Fruit fly (Drosophila melanogaster): Measurements from ENCODE around the gene opm.
A peak's percentile ranks its signal among the peaks of the same experiment; 100 is the strongest.

opm gene

DNA sequence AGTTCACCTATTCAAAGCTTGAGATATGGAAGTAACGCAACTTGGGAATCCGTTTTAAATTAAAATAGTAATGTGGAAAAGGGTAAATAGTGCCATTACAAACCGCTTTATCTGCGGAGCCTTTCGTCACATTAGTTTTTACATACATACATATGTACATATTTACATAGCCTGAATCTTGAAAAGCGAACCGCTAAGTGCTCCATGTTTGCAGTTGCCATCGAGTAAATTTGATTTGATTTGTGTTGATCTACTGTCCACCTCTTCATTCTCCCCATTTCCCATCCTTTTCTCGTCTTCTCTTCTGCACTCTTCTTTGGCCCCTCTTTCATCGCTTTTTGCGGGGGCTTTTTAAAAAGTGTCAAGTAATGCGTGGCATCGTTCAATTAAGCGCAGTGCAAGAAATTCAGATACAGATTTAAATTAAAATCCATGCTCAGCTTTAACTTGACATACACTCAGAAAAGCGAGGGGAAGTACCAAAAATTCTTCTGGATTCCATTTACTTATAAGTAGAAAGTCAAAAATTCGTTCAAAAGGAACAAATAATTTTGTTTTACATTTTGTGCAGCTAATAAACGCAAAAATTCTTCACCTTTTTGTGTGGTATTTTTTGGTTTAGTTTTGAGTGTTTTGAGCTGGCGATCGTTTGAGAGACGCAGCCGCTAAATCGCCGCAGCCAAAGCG lies 23.1 kb downstream of the opm start (continued):
- TF ChIP-seq phol (tag; optimal IDR thresholded peaks at IDR 0.05) (no peak), CG7357 (GFP tag; IDR thresholded peaks at IDR 0.05) (peak; percentile 16; the same call in 1 of the 3 replicates), CG14441 (GFP tag; IDR thresholded peaks at IDR 0.05) (peak; percentile 8; the same call in 1 of the 2 replicates), CG9727 (GFP tag; optimal IDR thresholded peaks at IDR 0.05) (peak; percentile 79), Sry-β (GFP tag; optimal IDR thresholded peaks at IDR 0.05) (no peak), CG7745 (tag; optimal IDR thresholded peaks at IDR 0.05) (peak; percentile 77), CG9932 (GFP tag; IDR thresholded peaks at IDR 0.05) (peak; percentile 32; the same call in 1 of the 2 replicates), CG18764 (GFP tag; optimal IDR thresholded peaks at IDR 0.05) (peak; percentile 78), Rx (GFP tag; IDR thresholded peaks at IDR 0.05) (0 out of 2 replicates have a peak, but pooled peaks have one; percentile 41), Eip74EF (GFP tag; optimal IDR thresholded peaks at IDR 0.05) (peak in 1 of 2 experiments; percentile 81), bowl (GFP tag; IDR thresholded peaks at IDR 0.05) (peak; percentile 11; the same call in 1 of the 2 replicates), jigr1 (GFP tag; IDR thresholded peaks at IDR 0.05) (no peak), Myb (GFP tag; optimal IDR thresholded peaks at IDR 0.05) (peak; percentile 25), Deaf1 (tag; optimal IDR thresholded peaks at IDR 0.05) (no peak), hth (optimal IDR thresholded peaks at IDR 0.05) (no peak), exex (tag; optimal IDR thresholded peaks at IDR 0.05) (peak; percentile 49), Fer1 (GFP tag; optimal IDR thresholded peaks at IDR 0.05) (peak; percentile 86), Bgb (GFP tag; IDR thresholded peaks at IDR 0.05; ENCODE audit: partially characterized antibody) (no peak), CG30020 (tag; optimal IDR thresholded peaks at IDR 0.05) (peak; percentile 1), en (GFP tag; optimal IDR thresholded peaks at IDR 0.05) (peak; percentile 70), chn (GFP tag; optimal IDR thresholded peaks at IDR 0.05) (peak; percentile 1), Rfx (GFP tag; IDR thresholded peaks at IDR 0.05) (peak; percentile 54; the same call in 1 of the 2 replicates), lola (GFP tag; optimal IDR thresholded peaks at IDR 0.05) (peak in 1 of 3 experiments; percentile 63), gt (GFP tag; IDR thresholded peaks at IDR 0.05) (no peak), Aef1 (GFP tag; IDR thresholded peaks at IDR 0.05) (no peak; the same call in 2 of the 3 replicates), Lpt (GFP tag; optimal IDR thresholded peaks at IDR 0.05) (no peak), CG1602 (GFP tag; optimal IDR thresholded peaks at IDR 0.05) (peak; percentile 61), CG3847 (GFP tag; IDR thresholded peaks at IDR 0.05) (no peak), D (optimal IDR thresholded peaks at IDR 0.05) (no peak), D (GFP tag; optimal IDR thresholded peaks at IDR 0.05) (peak; percentile 93), Doc3 (GFP tag; IDR thresholded peaks at IDR 0.05; ENCODE audit: partially characterized antibody) (no peak), nmo (GFP tag; optimal IDR thresholded peaks at IDR 0.05) (no peak), CG17829 (tag; optimal IDR thresholded peaks at IDR 0.05) (peak; percentile 19), Ptx1 (GFP tag; IDR thresholded peaks at IDR 0.05) (no peak), dmrt99B (tag; optimal IDR thresholded peaks at IDR 0.05) (peak; percentile 86), Hr3 (GFP tag; optimal IDR thresholded peaks at IDR 0.05) (peak; percentile 36), emc (GFP tag; optimal IDR thresholded peaks at IDR 0.05) (peak; percentile 0), bbx (GFP tag; IDR thresholded peaks at IDR 0.05; ENCODE audit: partially characterized antibody) (no peak), bcd (GFP tag; optimal IDR thresholded peaks at IDR 0.05) (peak; percentile 79), cg (GFP tag; optimal IDR thresholded peaks at IDR 0.05) (no peak), ci (GFP tag; IDR thresholded peaks at IDR 0.05) (peak; percentile 95), NC2α (GFP tag; optimal IDR thresholded peaks at IDR 0.05) (peak; percentile 84), hkb (optimal IDR thresholded peaks at IDR 0.05) (no peak), hkb (GFP tag; IDR thresholded peaks at IDR 0.05) (peak; percentile 90), MESR4 (GFP tag; optimal IDR thresholded peaks at IDR 0.05) (peak; percentile 14), CG13624 (GFP tag; optimal IDR thresholded peaks at IDR 0.05) (peak; percentile 34), CG2875 (GFP tag; optimal IDR thresholded peaks at IDR 0.05) (peak; percentile 97), CG3838 (GFP tag; optimal IDR thresholded peaks at IDR 0.05) (peak; percentile 78), Ada2b (GFP tag; IDR thresholded peaks at IDR 0.05) (peak; percentile 8), Dip3 (GFP tag; optimal IDR thresholded peaks at IDR 0.05) (peak; percentile 15)
